Worm (Caenorhabditis elegans): Measurements from ENCODE around the gene F54F7.3.

- TF ChIP-seq ceh-82 (tag; optimal IDR thresholded peaks at IDR 0.05), result no peak
- TF ChIP-seq mep-1 (tag; optimal IDR thresholded peaks at IDR 0.05), result no peak
- no peak for TF ChIP-seq mdl-1 (tag; optimal IDR thresholded peaks at IDR 0.05)
- TF ChIP-seq elt-3 (tag; optimal IDR thresholded peaks at IDR 0.05), result no peak
- TF ChIP-seq alr-1 (tag; optimal IDR thresholded peaks at IDR 0.05; ENCODE audit: borderline replicate concordance), result no peak
- TF ChIP-seq nhr-12 (tag; optimal IDR thresholded peaks at IDR 0.05), result no peak
- TF ChIP-seq sox-4 (tag; optimal IDR thresholded peaks at IDR 0.05), result no peak
- no peak for TF ChIP-seq dpl-1 (GFP tag; optimal IDR thresholded peaks at IDR 0.05)
Observed at ce11 chrX:11814667-11815066, 35.3 kb downstream of the F54F7.3 start, which contains the start of gene C34E11.2.

Data from whole organism, L1 larva.